Fruit fly (Drosophila melanogaster): ENCODE measurements around the gene para.

The para gene

DNA sequence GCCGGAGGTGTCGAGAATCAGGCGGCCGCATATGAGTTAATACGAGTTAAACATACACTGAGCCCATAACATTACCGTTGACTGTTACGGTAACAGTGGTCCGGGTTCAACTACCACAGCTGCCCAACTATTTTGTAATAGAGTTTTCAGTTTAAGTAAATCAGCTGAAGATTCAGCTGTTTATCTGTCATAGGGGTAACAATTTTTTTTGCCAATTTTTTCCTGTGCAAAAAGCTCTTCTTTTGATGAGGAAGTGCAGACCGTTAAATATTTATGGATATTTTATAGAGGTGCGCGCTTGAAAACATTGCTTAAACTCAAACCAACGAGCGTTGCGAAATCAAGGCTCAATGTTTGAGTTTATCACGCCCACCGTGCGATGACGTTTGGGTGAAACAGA lies 48.8 kb upstream of the para start (continued):
- TF ChIP-seq inv (GFP tag; IDR thresholded peaks at IDR 0.05; ENCODE audit: partially characterized antibody) (no peak), CG15601 (tag; optimal IDR thresholded peaks at IDR 0.05) (no peak), CG12219 (GFP tag; optimal IDR thresholded peaks at IDR 0.05) (no peak), aop (GFP tag; IDR thresholded peaks at IDR 0.05) (no peak), trem (tag; optimal IDR thresholded peaks at IDR 0.05) (no peak), CG1603 (tag; optimal IDR thresholded peaks at IDR 0.05) (no peak), twi (tag; optimal IDR thresholded peaks at IDR 0.05) (no peak), CG6791 (GFP tag; IDR thresholded peaks at IDR 0.05; ENCODE audit: partially characterized antibody) (no peak), gt (GFP tag; IDR thresholded peaks at IDR 0.05) (no peak), al (GFP tag; IDR thresholded peaks at IDR 0.05) (no peak), CG13775 (GFP tag; optimal IDR thresholded peaks at IDR 0.05) (no peak), bowl (GFP tag; IDR thresholded peaks at IDR 0.05) (no peak), lola (GFP tag; optimal IDR thresholded peaks at IDR 0.05) (no peak), pho (GFP tag; optimal IDR thresholded peaks at IDR 0.05) (no peak), gcm2 (GFP tag; optimal IDR thresholded peaks at IDR 0.05) (no peak), Rfx (GFP tag; IDR thresholded peaks at IDR 0.05) (peak; percentile 19; the same call in 1 of the 2 replicates), sima (GFP tag; optimal IDR thresholded peaks at IDR 0.05) (no peak), CG10147 (GFP tag; optimal IDR thresholded peaks at IDR 0.05) (peak; percentile 34), wek (GFP tag; optimal IDR thresholded peaks at IDR 0.05) (no peak), CG4360 (GFP tag; IDR thresholded peaks at IDR 0.05) (no peak), grau (tag; optimal IDR thresholded peaks at IDR 0.05) (peak; percentile 30), sens (GFP tag) (peak; percentile 64), CG32767 (GFP tag; IDR thresholded peaks at IDR 0.05) (no peak), CG14014 (GFP tag; IDR thresholded peaks at IDR 0.05) (no peak), CG15514 (GFP tag; optimal IDR thresholded peaks at IDR 0.05) (no peak), ato (GFP tag; IDR thresholded peaks at IDR 0.05; ENCODE audit: partially characterized antibody) (no peak), knrl (GFP tag; IDR thresholded peaks at IDR 0.05; ENCODE audit: partially characterized antibody) (no peak), CG6654 (GFP tag; optimal IDR thresholded peaks at IDR 0.05) (no peak), Nf-YB (GFP tag; optimal IDR thresholded peaks at IDR 0.05) (no peak), CG12744 (GFP tag; optimal IDR thresholded peaks at IDR 0.05) (no peak), ems (GFP tag; optimal IDR thresholded peaks at IDR 0.05) (no peak), scrt (GFP tag; optimal IDR thresholded peaks at IDR 0.05) (peak; percentile 4), pfk (GFP tag; optimal IDR thresholded peaks at IDR 0.05) (no peak), dm (GFP tag; optimal IDR thresholded peaks at IDR 0.05) (no peak), CG2678 (tag; optimal IDR thresholded peaks at IDR 0.05) (peak; percentile 48), row (GFP tag; IDR thresholded peaks at IDR 0.05) (peak; percentile 44; the same call in 2 of the 3 replicates), CG17361 (GFP tag; IDR thresholded peaks at IDR 0.05) (0 out of 3 replicates have a peak, but pooled peaks have one; percentile 15), CG10274 (GFP tag; optimal IDR thresholded peaks at IDR 0.05) (no peak), maf-S (GFP tag; optimal IDR thresholded peaks at IDR 0.05) (no peak), bigmax (GFP tag; optimal IDR thresholded peaks at IDR 0.05) (no peak), Dip3 (GFP tag; optimal IDR thresholded peaks at IDR 0.05) (no peak), btn (GFP tag; optimal IDR thresholded peaks at IDR 0.05) (no peak), Doc2 (GFP tag; IDR thresholded peaks at IDR 0.05) (no peak), Dip2 (GFP tag; IDR thresholded peaks at IDR 0.05) (no peak), so (GFP tag; IDR thresholded peaks at IDR 0.05) (no peak), CG12299 (tag; optimal IDR thresholded peaks at IDR 0.05) (no peak), tna (GFP tag; IDR thresholded peaks at IDR 0.05; ENCODE audit: partially characterized antibody) (no peak), Mrtf (GFP tag; IDR thresholded peaks at IDR 0.05) (no peak), lab (GFP tag; optimal IDR thresholded peaks at IDR 0.05) (peak; percentile 31), CG6683 (GFP tag; optimal IDR thresholded peaks at IDR 0.05) (no peak), bsh (GFP tag; optimal IDR thresholded peaks at IDR 0.05) (no peak)

Data from whole organism, embryonic.